Worm (Caenorhabditis elegans): ENCODE data around the gene emb-27.

ce11 chrII:8190455-8190854, 28.5 kb upstream of the emb-27 start, which contains the start of gene T05C12.8:
- TF ChIP-seq mdl-1 (tag; optimal IDR thresholded peaks at IDR 0.05) (no peak), daf-12 (tag; optimal IDR thresholded peaks at IDR 0.05) (no peak), nhr-77 (tag; optimal IDR thresholded peaks at IDR 0.05) (no peak), lin-39 (tag; optimal IDR thresholded peaks at IDR 0.05) (no peak), nhr-43 (tag; optimal IDR thresholded peaks at IDR 0.05; ENCODE audit: poor library complexity, severe bottlenecking) (no peak), nhr-11 (tag; optimal IDR thresholded peaks at IDR 0.05) (no peak)
